Comparison of ENCODE assay signal across 2 fruit fly cellular contexts in genomic region chr2L:6339010-6339897, dm6.
TF ChIP-seq lines count a peak whose summit lies in the region.

No protein-coding gene starts in this region.

TF ChIP-seq in whole organism, embryonic, 481 proteins besides CTCF, POLR2A, EP300 and RAD21 (continued from another document and continues in another):
- TF ChIP-seq Nf-YC (tag; optimal IDR thresholded peaks at IDR 0.05; lab: Kevin White, UChicago) (peak; percentile 2), CG4424 (GFP tag; optimal IDR thresholded peaks at IDR 0.05; lab: Kevin White, UChicago) (peak; percentile 44), CG32767 (GFP tag; IDR thresholded peaks at IDR 0.05; lab: Robert Waterston, UW) (peak; percentile 60; the same call in 1 of the 2 replicates), aop (GFP tag; IDR thresholded peaks at IDR 0.05; lab: Robert Waterston, UW) (no peak), CG13287 (GFP tag; IDR thresholded peaks at IDR 0.05; lab: Robert Waterston, UW; ENCODE audit: partially characterized antibody) (no peak; the same call in 1 of the 2 replicates), CG17829 (tag; optimal IDR thresholded peaks at IDR 0.05; lab: Kevin White, UChicago) (peak; percentile 7), CG17359 (tag; optimal IDR thresholded peaks at IDR 0.05; lab: Kevin White, UChicago) (peak; percentile 50), Dfd (GFP tag; optimal IDR thresholded peaks at IDR 0.05; lab: Kevin White, UChicago) (no peak), Eip74EF (GFP tag; optimal IDR thresholded peaks at IDR 0.05; lab: Kevin White, UChicago) (no peak), CG17568 (GFP tag; optimal IDR thresholded peaks at IDR 0.05; lab: Kevin White, UChicago) (peak; percentile 41), CG12155 (GFP tag; optimal IDR thresholded peaks at IDR 0.05; lab: Kevin White, UChicago) (peak; percentile 63), CG4820 (GFP tag; optimal IDR thresholded peaks at IDR 0.05; lab: Kevin White, UChicago) (peak; percentile 12), twi (tag; optimal IDR thresholded peaks at IDR 0.05; lab: Kevin White, UChicago) (no peak), Tbp (GFP tag; optimal IDR thresholded peaks at IDR 0.05; lab: Kevin White, UChicago) (no peak), mld (GFP tag; IDR thresholded peaks at IDR 0.05; lab: Robert Waterston, UW; ENCODE audit: partially characterized antibody) (peak; percentile 31; the same call in 1 of the 3 replicates), nerfin-1 (tag; optimal IDR thresholded peaks at IDR 0.05; lab: Kevin White, UChicago) (no peak), gem (tag; optimal IDR thresholded peaks at IDR 0.05; lab: Kevin White, UChicago) (peak; percentile 73), BtbVII (GFP tag; optimal IDR thresholded peaks at IDR 0.05; lab: Kevin White, UChicago) (no peak), jing (GFP tag; optimal IDR thresholded peaks at IDR 0.05; lab: Kevin White, UChicago) (no peak), CG10267 (tag; optimal IDR thresholded peaks at IDR 0.05; lab: Kevin White, UChicago) (peak; percentile 8), CG5180 (GFP tag; optimal IDR thresholded peaks at IDR 0.05; lab: Kevin White, UChicago) (peak; percentile 6), CG3281 (GFP tag; optimal IDR thresholded peaks at IDR 0.05; lab: Kevin White, UChicago) (peak; percentile 59), mam (GFP tag; optimal IDR thresholded peaks at IDR 0.05; lab: Kevin White, UChicago) (peak; percentile 57), Stat92E (GFP tag; optimal IDR thresholded peaks at IDR 0.05; lab: Kevin White, UChicago) (no peak), CG2199 (GFP tag; IDR thresholded peaks at IDR 0.05; lab: Robert Waterston, UW) (peak; percentile 75; the same call in 2 of the 3 replicates), lmd (GFP tag; IDR thresholded peaks at IDR 0.05; lab: Robert Waterston, UW) (peak; percentile 31; the same call in 1 of the 2 replicates), HLH4C (GFP tag; IDR thresholded peaks at IDR 0.05; lab: Robert Waterston, UW; ENCODE audit: partially characterized antibody) (no peak), CG9797 (GFP tag; optimal IDR thresholded peaks at IDR 0.05; lab: Kevin White, UChicago) (no peak), Optix (GFP tag; IDR thresholded peaks at IDR 0.05; lab: Robert Waterston, UW) (no peak; the same call in 2 of the 3 replicates), CG10274 (GFP tag; optimal IDR thresholded peaks at IDR 0.05; lab: Kevin White, UChicago) (no peak), Hr78 (GFP tag; optimal IDR thresholded peaks at IDR 0.05; lab: Kevin White, UChicago) (peak in 1 of 2 experiments; percentile 100), CG5953 (GFP tag; IDR thresholded peaks at IDR 0.05; lab: Robert Waterston, UW) (no peak; the same call in 1 of the 2 replicates), oc (tag; optimal IDR thresholded peaks at IDR 0.05; lab: Kevin White, UChicago) (peak; percentile 60), cad (GFP tag; optimal IDR thresholded peaks at IDR 0.05; lab: Kevin White, UChicago) (no peak), fd102C (GFP tag; optimal IDR thresholded peaks at IDR 0.05; lab: Kevin White, UChicago) (no peak), CG30431 (GFP tag; optimal IDR thresholded peaks at IDR 0.05; lab: Kevin White, UChicago) (no peak), eyg (GFP tag; optimal IDR thresholded peaks at IDR 0.05; lab: Kevin White, UChicago) (peak; percentile 30), ab (GFP tag; optimal IDR thresholded peaks at IDR 0.05; lab: Kevin White, UChicago) (no peak), pzg (GFP tag; optimal IDR thresholded peaks at IDR 0.05; lab: Kevin White, UChicago) (no peak), CG16779 (GFP tag; IDR thresholded peaks at IDR 0.05; lab: Robert Waterston, UW) (no peak), pb (GFP tag; optimal IDR thresholded peaks at IDR 0.05; lab: Kevin White, UChicago) (no peak), fu2 (GFP tag; optimal IDR thresholded peaks at IDR 0.05; lab: Kevin White, UChicago) (peak; percentile 23), vnd (GFP tag; IDR thresholded peaks at IDR 0.05; lab: Robert Waterston, UW; ENCODE audit: partially characterized antibody) (no peak), pita (GFP tag; optimal IDR thresholded peaks at IDR 0.05; lab: Kevin White, UChicago) (no peak), Ravus (GFP tag; IDR thresholded peaks at IDR 0.05; lab: Robert Waterston, UW) (no peak), CG10321 (GFP tag; IDR thresholded peaks at IDR 0.05; lab: Robert Waterston, UW) (peak; percentile 91), gce (GFP tag; IDR thresholded peaks at IDR 0.05; lab: Robert Waterston, UW) (no peak), schlank (tag; optimal IDR thresholded peaks at IDR 0.05; lab: Kevin White, UChicago) (peak; percentile 42), gro (GFP tag; optimal IDR thresholded peaks at IDR 0.05; lab: Kevin White, UChicago) (peak; percentile 37), Lhr (GFP tag; optimal IDR thresholded peaks at IDR 0.05; lab: Kevin White, UChicago) (no peak), CG8281 (tag; optimal IDR thresholded peaks at IDR 0.05; lab: Kevin White, UChicago) (no peak), Awh (GFP tag; IDR thresholded peaks at IDR 0.05; lab: Robert Waterston, UW) (peak; percentile 12; the same call in 1 of the 2 replicates), NC2α (GFP tag; optimal IDR thresholded peaks at IDR 0.05; lab: Kevin White, UChicago) (no peak), CG12236 (GFP tag; optimal IDR thresholded peaks at IDR 0.05; lab: Kevin White, UChicago) (peak; percentile 14), chm (GFP tag; IDR thresholded peaks at IDR 0.05; lab: Robert Waterston, UW) (peak; percentile 19; the same call in 1 of the 2 replicates), CoRest (tag; optimal IDR thresholded peaks at IDR 0.05; lab: Kevin White, UChicago) (peak; percentile 47), D19A (tag; optimal IDR thresholded peaks at IDR 0.05; lab: Kevin White, UChicago) (no peak), Fer2 (tag; optimal IDR thresholded peaks at IDR 0.05; lab: Kevin White, UChicago) (no peak), Asciz (GFP tag; optimal IDR thresholded peaks at IDR 0.05; lab: Kevin White, UChicago) (peak; percentile 28), Six4 (GFP tag; optimal IDR thresholded peaks at IDR 0.05; lab: Kevin White, UChicago) (peak; percentile 23), so (GFP tag; IDR thresholded peaks at IDR 0.05; lab: Robert Waterston, UW) (no peak), CG31365 (tag; optimal IDR thresholded peaks at IDR 0.05; lab: Kevin White, UChicago) (no peak), CG3163 (GFP tag; optimal IDR thresholded peaks at IDR 0.05; lab: Kevin White, UChicago) (no peak), CG16863 (GFP tag; optimal IDR thresholded peaks at IDR 0.05; lab: Kevin White, UChicago) (peak; percentile 40), sd (tag; optimal IDR thresholded peaks at IDR 0.05; lab: Kevin White, UChicago) (no peak)

TF ChIP-seq in whole organism, prepupa, 60 proteins besides CTCF, POLR2A, EP300 and RAD21 (continued from another document):
- TF ChIP-seq CG3919 (GFP tag; optimal IDR thresholded peaks at IDR 0.05; lab: Kevin White, UChicago) (no peak), esn (GFP tag; optimal IDR thresholded peaks at IDR 0.05; lab: Kevin White, UChicago) (peak; percentile 57), Eip93F (GFP tag; optimal IDR thresholded peaks at IDR 0.05; lab: Kevin White, UChicago) (no peak), CG6808 (GFP tag; optimal IDR thresholded peaks at IDR 0.05; lab: Kevin White, UChicago) (peak; percentile 74), CG6854 (GFP tag; optimal IDR thresholded peaks at IDR 0.05; lab: Kevin White, UChicago) (peak; percentile 62), Sox102F (GFP tag; optimal IDR thresholded peaks at IDR 0.05; lab: Kevin White, UChicago) (peak; percentile 23), achi (GFP tag; optimal IDR thresholded peaks at IDR 0.05; lab: Kevin White, UChicago) (peak; percentile 6), dsx (GFP tag; optimal IDR thresholded peaks at IDR 0.05; lab: Kevin White, UChicago; ENCODE audit: poor library complexity, severe bottlenecking) (no peak)
